Fruit fly (Drosophila melanogaster): ENCODE data around the gene Qtzl.

Gene Qtzl

dm6 chr2L:11949917-11950316 lies 45.6 kb upstream of the Qtzl start (continued):
- TF ChIP-seq CG1603 (tag; optimal IDR thresholded peaks at IDR 0.05) (peak; percentile 79), CG9727 (GFP tag; optimal IDR thresholded peaks at IDR 0.05) (peak; percentile 31), klu (GFP tag; IDR thresholded peaks at IDR 0.05) (0 out of 2 replicates have a peak, but pooled peaks have one; percentile 18), az2 (GFP tag; optimal IDR thresholded peaks at IDR 0.05) (peak; percentile 46), bowl (GFP tag; IDR thresholded peaks at IDR 0.05) (no peak), CG11504 (tag; optimal IDR thresholded peaks at IDR 0.05) (peak; percentile 69), eve (GFP tag; optimal IDR thresholded peaks at IDR 0.05) (peak; percentile 30 to 53), sqz (GFP tag; optimal IDR thresholded peaks at IDR 0.05) (no peak), Sox100B (GFP tag; optimal IDR thresholded peaks at IDR 0.05) (peak; percentile 12), toy (GFP tag; IDR thresholded peaks at IDR 0.05) (no peak), CG10462 (GFP tag; optimal IDR thresholded peaks at IDR 0.05) (no peak), sisA (GFP tag; IDR thresholded peaks at IDR 0.05) (peak; percentile 56), CG32532 (GFP tag; IDR thresholded peaks at IDR 0.05) (0 out of 2 replicates have a peak, but pooled peaks have one; percentile 17), CG10979 (tag; optimal IDR thresholded peaks at IDR 0.05) (peak; percentile 55), sc (optimal IDR thresholded peaks at IDR 0.05) (no peak), sc (GFP tag; optimal IDR thresholded peaks at IDR 0.05) (peak; percentile 6), CG7839 (tag; optimal IDR thresholded peaks at IDR 0.05) (peak; percentile 55), nerfin-1 (tag; optimal IDR thresholded peaks at IDR 0.05) (no peak), CG9797 (GFP tag; optimal IDR thresholded peaks at IDR 0.05) (no peak), MTF-1 (GFP tag; optimal IDR thresholded peaks at IDR 0.05; ENCODE audit: borderline replicate concordance) (no peak), CG2678 (tag; optimal IDR thresholded peaks at IDR 0.05) (peak; percentile 22), CG11247 (GFP tag; IDR thresholded peaks at IDR 0.05) (0 out of 2 replicates have a peak, but pooled peaks have one; percentile 40), CG1529 (GFP tag; optimal IDR thresholded peaks at IDR 0.05) (peak; percentile 36), CG2875 (GFP tag; optimal IDR thresholded peaks at IDR 0.05) (peak; percentile 15), Hr51 (GFP tag; optimal IDR thresholded peaks at IDR 0.05) (peak in 1 of 2 experiments; percentile 41), jumu (GFP tag; optimal IDR thresholded peaks at IDR 0.05) (peak; percentile 42), CG12219 (GFP tag; optimal IDR thresholded peaks at IDR 0.05) (peak; percentile 45), pan (optimal IDR thresholded peaks at IDR 0.05) (no peak), pan (GFP tag; optimal IDR thresholded peaks at IDR 0.05 in 1 of 2, IDR thresholded peaks at IDR 0.05 in 1 of 2) (peak in 1 of 2 experiments; percentile 34), ranshi (GFP tag; IDR thresholded peaks at IDR 0.05) (peak; percentile 29; the same call in 1 of the 2 replicates), Ssrp (tag; optimal IDR thresholded peaks at IDR 0.05) (peak; percentile 55), Chrac-16 (GFP tag; optimal IDR thresholded peaks at IDR 0.05) (peak; percentile 47), nom (GFP tag; optimal IDR thresholded peaks at IDR 0.05) (no peak), sima (GFP tag; optimal IDR thresholded peaks at IDR 0.05) (no peak), CG11723 (GFP tag; optimal IDR thresholded peaks at IDR 0.05) (peak; percentile 3), NFAT (GFP tag; IDR thresholded peaks at IDR 0.05) (no peak), CG4360 (GFP tag; IDR thresholded peaks at IDR 0.05) (no peak; the same call in 1 of the 2 replicates), CG17829 (tag; optimal IDR thresholded peaks at IDR 0.05) (peak; percentile 12), D19B (GFP tag; optimal IDR thresholded peaks at IDR 0.05) (no peak), Hmr (GFP tag; optimal IDR thresholded peaks at IDR 0.05) (no peak), chm (GFP tag; IDR thresholded peaks at IDR 0.05) (0 out of 2 replicates have a peak, but pooled peaks have one; percentile 36), CG12155 (GFP tag; optimal IDR thresholded peaks at IDR 0.05) (peak; percentile 6), CG14014 (GFP tag; IDR thresholded peaks at IDR 0.05) (peak; percentile 50; the same call in 1 of the 2 replicates), Dad (GFP tag; optimal IDR thresholded peaks at IDR 0.05) (no peak), ato (GFP tag; IDR thresholded peaks at IDR 0.05; ENCODE audit: partially characterized antibody) (no peak), Ada2b (GFP tag; IDR thresholded peaks at IDR 0.05) (no peak), CG10321 (GFP tag; IDR thresholded peaks at IDR 0.05) (no peak), wor (GFP tag; IDR thresholded peaks at IDR 0.05) (peak; percentile 48), Usf (GFP tag; optimal IDR thresholded peaks at IDR 0.05) (peak; percentile 0), CG11398 (GFP tag; optimal IDR thresholded peaks at IDR 0.05) (no peak), CG13775 (GFP tag; optimal IDR thresholded peaks at IDR 0.05) (peak; percentile 22)

Measured in whole organism, embryonic.